Worm (Caenorhabditis elegans) whole organism, L2 larva: ENCODE measurements around the gene lron-15.

Source experiments
- C34F6.9 ChIP-seq: fragments of 150-350 bp; optimal IDR thresholded peaks from 2 replicates; lab custom pipeline; 2014; ENCODE audit warnings: missing biosample characterization, missing genetic modification characterization
- F13H6.1 ChIP-seq: sonication (generic microtip); optimal IDR thresholded peaks from 2 replicates; lab custom pipeline; 2016; ENCODE audit warnings: missing genetic modification characterization, missing compliant biosample characterization
- R02D3.7 ChIP-seq: fragments of 150-350 bp; optimal IDR thresholded peaks from 2 replicates; lab custom pipeline; 2014; ENCODE audit warnings: missing biosample characterization, missing genetic modification characterization
- Y55F3AM.14 ChIP-seq: fragments of 200-800 bp; sonication (Bioruptor generic); optimal IDR thresholded peaks from 2 replicates; lab custom pipeline; 2018; ENCODE audit warnings: mild to moderate bottlenecking, missing genetic modification characterization, missing compliant biosample characterization
- ZK546.5 ChIP-seq: sonication (generic microtip); optimal IDR thresholded peaks from 2 replicates; lab custom pipeline; 2017; ENCODE audit warnings: missing biosample characterization, missing genetic modification characterization
- egl-27 ChIP-seq: sonication (generic microtip); optimal IDR thresholded peaks from 3 replicates; lab custom pipeline; 2017; ENCODE audit warnings: missing biosample characterization, missing genetic modification reagents, missing genetic modification characterization
- elt-1 ChIP-seq: fragments of 150-350 bp; optimal IDR thresholded peaks from 2 replicates; lab custom pipeline; 2014; ENCODE audit warnings: missing biosample characterization, missing genetic modification characterization
- elt-3 ChIP-seq: sonication (generic microtip); optimal IDR thresholded peaks from 2 replicates; lab custom pipeline; 2017; ENCODE audit warnings: missing biosample characterization, missing genetic modification characterization
- fos-1 ChIP-seq: fragments of 150-350 bp; optimal IDR thresholded peaks from 2 replicates; lab custom pipeline; 2014; ENCODE audit warnings: missing biosample characterization, missing genetic modification characterization
- gmeb-1 ChIP-seq: fragments of 150-350 bp; optimal IDR thresholded peaks from 2 replicates; lab custom pipeline; 2014; ENCODE audit warnings: missing biosample characterization, missing genetic modification characterization
- lin-11 ChIP-seq: fragments of 150-350 bp; sonication (generic microtip); optimal IDR thresholded peaks from 2 replicates; lab custom pipeline; 2014; ENCODE audit warnings: missing biosample characterization, missing genetic modification characterization, inconsistent platforms, mixed read lengths
- lin-13 ChIP-seq: fragments of 150-350 bp; optimal IDR thresholded peaks from 2 replicates; lab custom pipeline; 2014; ENCODE audit warnings: missing biosample characterization, missing genetic modification reagents, missing genetic modification characterization
- lin-39 ChIP-seq: fragments of 150-350 bp; optimal IDR thresholded peaks from 2 replicates; lab custom pipeline; 2014; ENCODE audit warnings: missing biosample characterization, missing genetic modification reagents, missing genetic modification characterization
- mbf-1 ChIP-seq: sonication (generic microtip); optimal IDR thresholded peaks from 2 replicates; lab custom pipeline; 2017; ENCODE audit warnings: missing biosample characterization, missing genetic modification characterization
- mdl-1 ChIP-seq, 2 experiments: fragments of 150-350 bp in 1 of 2; sonication (generic microtip) in 1 of 2; optimal IDR thresholded peaks; 2 replicates each; lab custom pipeline; 2017; ENCODE audit warnings: missing biosample characterization in 2 of 2, missing genetic modification characterization in 2 of 2
- nhr-11 ChIP-seq: fragments of 150-350 bp; optimal IDR thresholded peaks from 2 replicates; lab custom pipeline; 2014; ENCODE audit warnings: missing biosample characterization, missing genetic modification characterization
- nhr-12 ChIP-seq: fragments of 150-350 bp; optimal IDR thresholded peaks from 2 replicates; lab custom pipeline; 2014; ENCODE audit warnings: missing biosample characterization, missing genetic modification characterization
- nhr-129 ChIP-seq: fragments of 150-350 bp; optimal IDR thresholded peaks from 2 replicates; lab custom pipeline; 2014; ENCODE audit warnings: missing biosample characterization, missing genetic modification characterization
- nhr-21 ChIP-seq: fragments of 150-350 bp; optimal IDR thresholded peaks from 2 replicates; lab custom pipeline; 2014; ENCODE audit warnings: missing biosample characterization, missing genetic modification characterization
- nhr-237 ChIP-seq: fragments of 150-350 bp; optimal IDR thresholded peaks from 2 replicates; lab custom pipeline; 2014; ENCODE audit warnings: missing biosample characterization, missing genetic modification characterization
- nhr-25 ChIP-seq: fragments of 150-350 bp; sonication (generic microtip); optimal IDR thresholded peaks from 3 replicates; lab custom pipeline; 2014; ENCODE audit warnings: missing biosample characterization, missing genetic modification characterization
- nhr-77 ChIP-seq: fragments of 150-350 bp; optimal IDR thresholded peaks from 2 replicates; lab custom pipeline; 2014; ENCODE audit warnings: missing biosample characterization, missing genetic modification characterization
- sem-4 ChIP-seq: fragments of 150-350 bp; optimal IDR thresholded peaks from 2 replicates; lab custom pipeline; 2014; ENCODE audit warnings: missing biosample characterization, missing genetic modification reagents, missing genetic modification characterization
- skn-1 ChIP-seq: sonication (generic microtip); optimal IDR thresholded peaks from 2 replicates; lab custom pipeline; 2017; ENCODE audit warnings: missing biosample characterization, missing genetic modification characterization
- sma-3 ChIP-seq: sonication (generic microtip); optimal IDR thresholded peaks from 2 replicates; lab custom pipeline; 2016; ENCODE audit warnings: missing genetic modification reagents, missing genetic modification characterization, missing compliant biosample characterization
- sma-9 ChIP-seq, 2 experiments: fragments of 150-350 bp in 1 of 2; sonication (generic microtip) in 1 of 2; optimal IDR thresholded peaks; 2 replicates each; lab custom pipeline; 2014 to 2016; ENCODE audit warnings: missing genetic modification characterization in 2 of 2, mild to moderate bottlenecking in 1 of 2, missing biosample characterization in 1 of 2, missing compliant biosample characterization in 1 of 2, missing genetic modification reagents in 1 of 2, moderate library complexity in 1 of 2
- snpc-4 ChIP-seq: fragments of 150-350 bp; optimal IDR thresholded peaks from 2 replicates; lab custom pipeline; 2014; ENCODE audit warnings: missing biosample characterization, missing genetic modification characterization
- unc-55 ChIP-seq: fragments of 150-350 bp; sonication (generic microtip); optimal IDR thresholded peaks from 3 replicates; lab custom pipeline; 2014; ENCODE audit warnings: missing biosample characterization, missing genetic modification reagents, missing genetic modification characterization
- unc-62 ChIP-seq: fragments of 150-350 bp; optimal IDR thresholded peaks from 2 replicates; lab custom pipeline; 2014; ENCODE audit warnings: missing biosample characterization, missing genetic modification reagents, missing genetic modification characterization
- zag-1 ChIP-seq: fragments of 150-350 bp; optimal IDR thresholded peaks from 2 replicates; lab custom pipeline; 2014; ENCODE audit warnings: missing biosample characterization, missing genetic modification characterization

The lron-15 gene

ce11 chrII:6531527-6531926, 13.2 kb downstream of the lron-15 start, which contains the start of gene abch-1:
Gene abch-1 (minus strand): TSS chrII:6531627.
- no peak for TF ChIP-seq elt-3
- no peak for TF ChIP-seq gmeb-1
- TF ChIP-seq skn-1 (tag; lab: Kevin White, UChicago), result no peak
- no peak for TF ChIP-seq nhr-12 (tag; lab: Kevin White, UChicago)

- TF ChIP-seq nhr-237 (tag; lab: Kevin White, UChicago), result no peak
These were observed 16.1 kb downstream of the lron-15 start, which contains the start of gene C56E6.4 for ce11 chrII:6528629-6529028. Gene C56E6.4 (minus strand): TSS chrII:6528729.

- TF ChIP-seq fos-1 (tag; lab: Kevin White, UChicago) (no peak), elt-3 (no peak), mbf-1 (tag; lab: Kevin White, UChicago) (no peak), sma-9 (GFP tag; optimal IDR thresholded peaks at IDR 0.05; lab: Kevin White, UChicago) (no peak), sma-9 (tag; optimal IDR thresholded peaks at IDR 0.05; lab: Kevin White, UChicago) (no peak), snpc-4 (tag; lab: Kevin White, UChicago) (no peak), sem-4 (no peak)
These were observed 18.5 kb downstream of the lron-15 start for ce11 chrII:6526136-6526684.

ce11 chrII:6524501-6524977, 20.2 kb downstream of the lron-15 start, which contains the start of gene C56E6.2:
Gene C56E6.2 (plus strand): TSS chrII:6524927.
- TF ChIP-seq elt-1 (no peak), nhr-11 (tag; lab: Kevin White, UChicago) (no peak), fos-1 (tag; lab: Kevin White, UChicago) (peak; percentile 16)

- no peak for TF ChIP-seq elt-3
- TF ChIP-seq zag-1 (tag; lab: Kevin White, UChicago), result no peak
- no peak for TF ChIP-seq nhr-25 (tag; lab: Kevin White, UChicago)
- no peak for TF ChIP-seq lin-13 (GFP tag; lab: Kevin White, UChicago)
- TF ChIP-seq F13H6.1 (tag; lab: Kevin White, UChicago), result no peak
- no peak for TF ChIP-seq egl-27
- TF ChIP-seq R02D3.7, result no peak
- TF ChIP-seq sma-9 (GFP tag; optimal IDR thresholded peaks at IDR 0.05; lab: Kevin White, UChicago), result no peak
- TF ChIP-seq sma-9 (tag; optimal IDR thresholded peaks at IDR 0.05; lab: Kevin White, UChicago), result no peak
- TF ChIP-seq nhr-129, result no peak
- TF ChIP-seq nhr-77 (tag; lab: Kevin White, UChicago), result no peak
- TF ChIP-seq mdl-1 (tag; optimal IDR thresholded peaks at IDR 0.05; lab: Kevin White, UChicago), result no peak
- no peak for TF ChIP-seq unc-55 (GFP tag; lab: Kevin White, UChicago)
- TF ChIP-seq lin-39 (tag; lab: Kevin White, UChicago), result no peak
- TF ChIP-seq lin-11 (tag; lab: Kevin White, UChicago), result no peak
- TF ChIP-seq ZK546.5, result no peak
- no peak for TF ChIP-seq C34F6.9 (tag; lab: Kevin White, UChicago)
- no peak for TF ChIP-seq Y55F3AM.14 (GFP tag; lab: Kevin White, UChicago)
- no peak for TF ChIP-seq mbf-1 (tag; lab: Kevin White, UChicago)
- TF ChIP-seq unc-62 (GFP tag; lab: Kevin White, UChicago), result no peak
- TF ChIP-seq gmeb-1, result no peak
These were observed 20.8 kb downstream of the lron-15 start for ce11 chrII:6523940-6524339.

- TF ChIP-seq F13H6.1 (tag; lab: Kevin White, UChicago) (peak; percentile 12), sma-3 (GFP tag; lab: Kevin White, UChicago) (no peak), sma-9 (GFP tag; optimal IDR thresholded peaks at IDR 0.05; lab: Kevin White, UChicago) (peak; percentile 31), sma-9 (tag; optimal IDR thresholded peaks at IDR 0.05; lab: Kevin White, UChicago) (no peak), nhr-21 (no peak)
- TF ChIP-seq, all 48 proteins: peak for 2
These were observed 22.0 kb downstream of the lron-15 start for ce11 chrII:6522622-6523254.
